Worm (Caenorhabditis elegans): ENCODE results near the gene C11H1.9.
A peak's percentile ranks its signal among the peaks of the same experiment; 100 is the strongest.

Gene C11H1.9

DNA sequence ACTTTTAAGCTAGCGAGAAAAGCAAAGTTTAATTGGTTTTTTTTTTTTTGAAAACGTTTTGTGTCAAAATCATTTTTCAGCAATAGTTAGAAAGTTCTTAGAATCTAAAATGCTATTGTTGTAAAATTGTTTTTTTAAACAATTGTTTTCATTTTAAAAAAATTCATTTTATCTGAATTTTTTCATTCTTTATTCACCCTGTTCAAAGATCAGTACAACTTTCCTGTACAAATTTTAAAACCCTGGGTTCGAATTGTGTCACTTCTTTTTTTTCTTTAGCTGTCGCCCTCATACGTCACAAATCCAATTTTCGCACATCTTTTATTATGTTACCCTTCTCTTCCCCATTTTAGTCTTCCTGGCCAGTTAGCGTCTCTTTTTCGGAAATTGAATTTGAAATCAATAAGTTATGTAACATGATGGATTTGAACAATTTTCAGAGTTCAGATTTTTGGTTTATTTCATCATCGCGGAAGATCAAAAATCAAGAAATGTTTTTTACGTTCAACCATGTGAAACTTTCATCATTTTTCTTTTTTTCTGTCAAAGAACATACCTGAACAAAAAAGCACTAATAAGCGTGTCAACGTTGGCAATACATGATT is 36.6 kb upstream of the C11H1.9 start:
- TF ChIP-seq tlf-1 (GFP tag; optimal IDR thresholded peaks at IDR 0.05) = no peak
- TF ChIP-seq hlh-12 (tag; optimal IDR thresholded peaks at IDR 0.05) = no peak
- no peak for TF ChIP-seq let-607 (tag; optimal IDR thresholded peaks at IDR 0.05)
- no peak for TF ChIP-seq B0019.2 (GFP tag; conservative IDR thresholded peaks at IDR 0.05)
- TF ChIP-seq Y95B8A.8 (GFP tag; IDR thresholded peaks at IDR 0.05) = no peak
- TF ChIP-seq sea-2 (GFP tag; IDR thresholded peaks at IDR 0.05) = no peak
- no peak for TF ChIP-seq hrde-1 (tag; optimal IDR thresholded peaks at IDR 0.05; ENCODE audit: borderline replicate concordance)
- no peak for TF ChIP-seq fkh-3 (tag; optimal IDR thresholded peaks at IDR 0.05)
- no peak for TF ChIP-seq atf-7 (tag; optimal IDR thresholded peaks at IDR 0.05)
- no peak for TF ChIP-seq pha-4 (tag; optimal IDR thresholded peaks at IDR 0.05)
- no peak for TF ChIP-seq nhr-80 (tag; optimal IDR thresholded peaks at IDR 0.05)
- TF ChIP-seq mel-28 (tag; optimal IDR thresholded peaks at IDR 0.05; ENCODE audit: borderline replicate concordance) = no peak
- no peak for TF ChIP-seq zfh-2 (GFP tag; conservative IDR thresholded peaks at IDR 0.05)
- no peak for TF ChIP-seq lsl-1 (GFP tag; optimal IDR thresholded peaks at IDR 0.05)
- peak; percentile 42 for TF ChIP-seq lin-40 (tag; optimal IDR thresholded peaks at IDR 0.05)
- TF ChIP-seq cebp-1 (GFP tag; IDR thresholded peaks at IDR 0.05) = no peak
- peak; percentile 73 for TF ChIP-seq cebp-1 (tag; optimal IDR thresholded peaks at IDR 0.05)

DNA sequence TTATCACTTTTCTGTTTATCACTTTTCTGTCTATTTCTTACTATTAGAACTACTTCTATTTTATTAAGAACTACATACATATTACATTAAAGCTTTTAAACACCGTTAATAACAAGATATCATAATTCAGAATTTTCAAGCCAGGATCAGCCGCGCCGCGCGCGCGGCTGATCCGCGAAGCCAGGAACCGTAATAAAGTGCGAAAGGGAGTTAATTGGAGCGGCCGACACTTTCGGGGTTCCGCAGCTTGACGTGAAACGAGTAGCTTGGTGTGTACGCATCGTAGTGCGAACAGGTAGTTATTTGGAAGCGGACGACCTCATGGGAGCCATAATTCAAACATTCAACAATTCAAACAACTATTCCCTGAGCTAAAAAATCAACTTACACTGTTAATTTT is 34.8 kb upstream of the C11H1.9 start:
- peak; percentile 31 for TF ChIP-seq snpc-1.1 (tag; optimal IDR thresholded peaks at IDR 0.05; ENCODE audit: insufficient read depth)
- TF ChIP-seq snpc-4 (GFP tag; optimal IDR thresholded peaks at IDR 0.05) = peak; percentile 7
- peak in 2 of 4 experiments; percentile 55 to 73 for TF ChIP-seq snpc-4 (tag; optimal IDR thresholded peaks at IDR 0.05)
- TF ChIP-seq mcd-1 (GFP tag; IDR thresholded peaks at IDR 0.05) = no peak
- TF ChIP-seq egl-18 (GFP tag; IDR thresholded peaks at IDR 0.05) = no peak
- no peak for TF ChIP-seq let-526 (GFP tag; IDR thresholded peaks at IDR 0.05)
- TF ChIP-seq sea-2 (GFP tag; IDR thresholded peaks at IDR 0.05) = no peak

DNA sequence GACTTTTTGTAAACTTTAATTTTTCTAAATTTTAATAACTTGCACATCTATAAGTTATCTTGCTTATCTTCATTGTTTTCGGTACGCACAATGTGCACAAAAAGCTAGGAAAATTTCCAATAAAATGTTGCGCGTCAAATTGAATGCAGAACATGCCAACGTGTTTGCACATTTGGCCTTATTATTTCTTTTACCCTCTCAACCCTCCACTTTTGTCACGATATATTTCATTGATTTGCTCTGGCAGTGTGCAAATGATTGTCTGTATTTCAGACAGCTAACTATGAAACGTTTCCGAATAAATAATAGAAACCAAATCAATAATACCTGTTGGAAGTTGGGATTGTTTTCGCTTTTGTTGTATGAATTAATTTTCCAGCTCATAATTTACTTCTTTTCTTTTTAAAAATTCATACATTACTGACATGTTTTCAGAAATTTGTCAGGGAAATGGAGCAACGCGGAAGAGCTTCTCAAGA is 29.5 kb upstream of the C11H1.9 start, which contains the start of gene wdr-5.2:
wdr-5.2 (plus strand) TSS at position 429 of the 479 bp plus-strand sequence.
- TF ChIP-seq B0336.3 (GFP tag; IDR thresholded peaks at IDR 0.05) = no peak
- peak; percentile 37 for TF ChIP-seq attf-5 (GFP tag; optimal IDR thresholded peaks at IDR 0.05)

DNA sequence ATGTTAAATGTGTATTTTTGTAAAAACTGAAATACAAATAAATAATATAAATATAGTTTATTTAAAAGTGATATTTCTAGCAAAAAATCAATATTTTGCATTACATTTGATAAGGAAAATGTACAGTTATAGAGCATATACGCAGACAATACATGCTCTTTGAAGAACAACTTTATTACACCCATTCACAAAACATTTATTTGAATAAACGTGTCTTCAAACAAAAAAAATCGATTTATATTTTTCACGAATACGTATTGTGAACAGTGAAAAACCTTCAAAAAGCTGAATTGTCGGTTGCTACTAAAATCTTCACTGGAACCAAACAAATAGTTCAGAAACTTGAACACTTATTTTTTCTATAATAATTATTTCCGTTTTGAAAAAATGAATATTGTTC is 27.4 kb upstream of the C11H1.9 start, which contains the start of gene K04G11.3:
K04G11.3 (minus strand) TSS at position 101 of the 400 bp plus-strand sequence.
- TF ChIP-seq pha-4 (tag; optimal IDR thresholded peaks at IDR 0.05) (no peak), unc-130 (GFP tag; optimal IDR thresholded peaks at IDR 0.05) (no peak), nhr-90 (tag; optimal IDR thresholded peaks at IDR 0.05) (no peak), ztf-18 (tag; optimal IDR thresholded peaks at IDR 0.05) (no peak), B0261.1 (tag; optimal IDR thresholded peaks at IDR 0.05) (no peak), cebp-2 (GFP tag; IDR thresholded peaks at IDR 0.05) (no peak), nfya-1 (tag; optimal IDR thresholded peaks at IDR 0.05; ENCODE audit: borderline replicate concordance, insufficient read depth) (no peak), T26A5.8 (tag; optimal IDR thresholded peaks at IDR 0.05) (no peak), nhr-120 (GFP tag; IDR thresholded peaks at IDR 0.05) (no peak), gei-17 (GFP tag; optimal IDR thresholded peaks at IDR 0.05) (no peak), ccch-3 (GFP tag; optimal IDR thresholded peaks at IDR 0.05) (no peak), akir-1 (GFP tag; optimal IDR thresholded peaks at IDR 0.05) (no peak), nhr-27 (tag; optimal IDR thresholded peaks at IDR 0.05) (no peak), rec-8 (tag; optimal IDR thresholded peaks at IDR 0.05) (no peak), B0035.1 (tag; optimal IDR thresholded peaks at IDR 0.05) (no peak), K11D2.4 (GFP tag; IDR thresholded peaks at IDR 0.05) (no peak), dpl-1 (GFP tag; optimal IDR thresholded peaks at IDR 0.05) (no peak), athp-1 (tag; optimal IDR thresholded peaks at IDR 0.05) (no peak), Y95B8A.8 (GFP tag; IDR thresholded peaks at IDR 0.05) (no peak)
